Fruit fly (Drosophila melanogaster) whole organism, larva: Measurements from ENCODE around the gene CG6770.
A peak's percentile ranks its signal among the peaks of the same experiment; 100 is the strongest.

Experiments
- noc ChIP-seq: fragments of 200-800 bp; sonication (Bioruptor generic); optimal IDR thresholded peaks from 3 replicates; lab custom pipeline; 2019; ENCODE audit warnings: missing biosample characterization, mild to moderate bottlenecking, missing genetic modification characterization, moderate library complexity

CG6770 gene

dm6 chr2L:12028102-12028501 lies 17.8 kb downstream of the CG6770 start:
- no peak for TF ChIP-seq noc (tag; lab: Kevin White, UChicago)

dm6 chr2L:12027435-12027834 lies 18.5 kb downstream of the CG6770 start, which contains the start of gene dmGlut:
dmGlut (plus strand) TSS chr2L:12027438.
- TF ChIP-seq noc (tag; lab: Kevin White, UChicago), result no peak

- peak; percentile 51 for TF ChIP-seq noc (tag; lab: Kevin White, UChicago)
These were observed 19.2 kb downstream of the CG6770 start for dm6 chr2L:12026458-12027431.

- no peak for TF ChIP-seq noc (tag; lab: Kevin White, UChicago)
These were observed 20.4 kb downstream of the CG6770 start for dm6 chr2L:12025505-12025904.

- TF ChIP-seq noc (tag; lab: Kevin White, UChicago), result no peak
These were observed 21.8 kb downstream of the CG6770 start for dm6 chr2L:12024104-12024503.

- no peak for TF ChIP-seq noc (tag; lab: Kevin White, UChicago)
These were observed 24.7 kb downstream of the CG6770 start for dm6 chr2L:12021193-12021592.

dm6 chr2L:12020735-12021134 lies 25.2 kb downstream of the CG6770 start, which contains the start of gene Wdr81:
Wdr81 (minus strand) TSS chr2L:12020960.
- TF ChIP-seq noc (tag; lab: Kevin White, UChicago), result no peak

dm6 chr2L:12013741-12014393 lies 32.1 kb downstream of the CG6770 start:
- TF ChIP-seq noc (tag; lab: Kevin White, UChicago), result no peak

dm6 chr2L:12013243-12013642 lies 32.7 kb downstream of the CG6770 start:
- no peak for TF ChIP-seq noc (tag; lab: Kevin White, UChicago)

- TF ChIP-seq noc (tag; lab: Kevin White, UChicago), result peak; percentile 95
These were observed 33.9 kb downstream of the CG6770 start for dm6 chr2L:12011682-12012655.

dm6 chr2L:12010877-12011666 lies 34.8 kb downstream of the CG6770 start:
- TF ChIP-seq noc (tag; lab: Kevin White, UChicago), result peak; percentile 93

dm6 chr2L:12010100-12010876 lies 35.6 kb downstream of the CG6770 start:
- peak; percentile 78 for TF ChIP-seq noc (tag; lab: Kevin White, UChicago)

dm6 chr2L:12007853-12008252 lies 38.1 kb downstream of the CG6770 start, which contains the start of gene Rh5:
Rh5 (plus strand) TSS chr2L:12008153.
- TF ChIP-seq noc (tag; lab: Kevin White, UChicago), result no peak
